Fruit fly (Drosophila melanogaster): ENCODE data around the gene CG4194.

CG4194 gene

DNA sequence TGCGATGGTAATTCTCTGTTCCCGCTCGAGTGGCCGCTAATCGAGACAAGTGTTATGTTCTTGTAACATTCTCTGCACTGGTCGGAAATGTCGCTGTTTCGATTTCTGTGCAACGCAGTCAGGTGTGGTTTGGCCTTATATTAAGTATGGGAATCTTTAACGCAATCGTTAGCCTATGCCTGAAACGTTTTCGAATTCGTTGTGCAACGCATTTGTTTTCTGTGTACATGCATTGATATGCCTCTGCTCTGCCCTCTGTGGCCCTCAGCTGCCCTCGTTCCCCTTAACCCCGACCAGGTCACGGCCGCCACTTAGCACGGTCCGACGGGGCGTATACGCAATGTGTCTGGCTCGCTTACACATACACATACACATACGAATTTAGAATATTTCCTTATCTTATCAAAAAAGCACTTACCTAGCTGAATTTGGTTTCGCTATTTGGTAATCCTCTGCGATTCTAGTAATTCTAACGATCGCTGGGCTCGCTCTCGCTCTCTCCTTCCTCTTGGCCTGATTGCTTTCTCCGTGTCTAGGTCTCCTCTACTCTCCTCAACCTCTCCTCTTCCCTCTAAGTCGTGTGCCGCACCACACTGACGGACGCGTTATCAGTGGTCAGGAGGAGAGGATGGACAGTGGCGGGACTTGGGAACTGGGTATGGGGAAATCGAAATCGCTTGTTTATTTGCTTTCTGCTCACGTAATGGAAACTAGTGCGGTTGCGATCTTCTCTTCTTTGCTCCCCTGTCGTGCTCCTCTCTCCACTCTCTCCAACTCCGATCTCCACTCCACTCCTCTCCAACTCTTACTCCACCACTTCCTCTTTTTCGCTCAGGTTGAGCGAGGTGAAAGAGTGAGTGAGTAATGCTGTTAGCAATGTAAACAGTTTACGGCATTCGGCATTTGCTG, 19.4 kb upstream of the CG4194 start (continued):
- TF ChIP-seq chinmo (GFP tag; IDR thresholded peaks at IDR 0.05; ENCODE audit: partially characterized antibody): 0 out of 4 replicates have a peak, but pooled peaks have one; percentile 31
- TF ChIP-seq CG14441 (GFP tag; IDR thresholded peaks at IDR 0.05): no peak
- no peak for TF ChIP-seq ase (GFP tag; IDR thresholded peaks at IDR 0.05)
- no peak for TF ChIP-seq CG8359 (GFP tag; optimal IDR thresholded peaks at IDR 0.05; ENCODE audit: borderline replicate concordance)
- TF ChIP-seq ac (GFP tag; optimal IDR thresholded peaks at IDR 0.05): no peak
- TF ChIP-seq CG32532 (GFP tag; IDR thresholded peaks at IDR 0.05): no peak
- no peak for TF ChIP-seq Dip2 (GFP tag; IDR thresholded peaks at IDR 0.05)
- no peak for TF ChIP-seq gce (GFP tag; IDR thresholded peaks at IDR 0.05)
- TF ChIP-seq CG34422 (GFP tag; IDR thresholded peaks at IDR 0.05): no peak
- TF ChIP-seq Trl (optimal IDR thresholded peaks at IDR 0.05): peak; percentile 50
- TF ChIP-seq Trl (GFP tag; optimal IDR thresholded peaks at IDR 0.05): no peak
- TF ChIP-seq caup (GFP tag; optimal IDR thresholded peaks at IDR 0.05; ENCODE audit: severe bottlenecking): no peak
- TF ChIP-seq CG11696 (GFP tag; IDR thresholded peaks at IDR 0.05): no peak
- TF ChIP-seq chif (GFP tag; optimal IDR thresholded peaks at IDR 0.05): no peak
- TF ChIP-seq Chrac-16 (GFP tag; optimal IDR thresholded peaks at IDR 0.05): no peak
- TF ChIP-seq hbn (GFP tag; IDR thresholded peaks at IDR 0.05; ENCODE audit: partially characterized antibody): no peak
- TF ChIP-seq cato (GFP tag; optimal IDR thresholded peaks at IDR 0.05; ENCODE audit: borderline replicate concordance): no peak
- no peak for TF ChIP-seq al (GFP tag; IDR thresholded peaks at IDR 0.05)
- no peak for TF ChIP-seq CG13775 (GFP tag; optimal IDR thresholded peaks at IDR 0.05)
- no peak for TF ChIP-seq chn (GFP tag; optimal IDR thresholded peaks at IDR 0.05)
- no peak for TF ChIP-seq CG4360 (GFP tag; IDR thresholded peaks at IDR 0.05)
- no peak for TF ChIP-seq Vsx1 (GFP tag; optimal IDR thresholded peaks at IDR 0.05)
- TF ChIP-seq mam (GFP tag; optimal IDR thresholded peaks at IDR 0.05): no peak
- no peak for TF ChIP-seq D19B (GFP tag; optimal IDR thresholded peaks at IDR 0.05)
- no peak for TF ChIP-seq HLH3B (GFP tag; IDR thresholded peaks at IDR 0.05)
- no peak for TF ChIP-seq CG12299 (tag; optimal IDR thresholded peaks at IDR 0.05)
- TF ChIP-seq pnt (GFP tag; optimal IDR thresholded peaks at IDR 0.05): no peak
- no peak for TF ChIP-seq Camta (GFP tag; optimal IDR thresholded peaks at IDR 0.05)
- no peak for TF ChIP-seq CG33213 (GFP tag; optimal IDR thresholded peaks at IDR 0.05)
- TF ChIP-seq CG17186 (GFP tag; optimal IDR thresholded peaks at IDR 0.05): no peak
- TF ChIP-seq trh (GFP tag; optimal IDR thresholded peaks at IDR 0.05): no peak
- no peak for TF ChIP-seq Atf6 (GFP tag; IDR thresholded peaks at IDR 0.05)
- TF ChIP-seq zfh2 (GFP tag; optimal IDR thresholded peaks at IDR 0.05): no peak
- 0 out of 2 replicates have a peak, but pooled peaks have one; percentile 12 for TF ChIP-seq sens-2 (GFP tag; IDR thresholded peaks at IDR 0.05)
- no peak for TF ChIP-seq B-H2 (GFP tag; optimal IDR thresholded peaks at IDR 0.05)
- no peak for TF ChIP-seq dan (GFP tag; IDR thresholded peaks at IDR 0.05)
- TF ChIP-seq Atf3 (GFP tag; optimal IDR thresholded peaks at IDR 0.05): no peak
- TF ChIP-seq zfh1 (GFP tag; IDR thresholded peaks at IDR 0.05): no peak
- TF ChIP-seq nau (GFP tag; optimal IDR thresholded peaks at IDR 0.05): no peak
- TF ChIP-seq CG13894 (tag; optimal IDR thresholded peaks at IDR 0.05): no peak
- TF ChIP-seq slou (GFP tag; optimal IDR thresholded peaks at IDR 0.05): no peak
- TF ChIP-seq CG11247 (GFP tag; IDR thresholded peaks at IDR 0.05): no peak
- no peak for TF ChIP-seq CG6175 (GFP tag; IDR thresholded peaks at IDR 0.05)
- TF ChIP-seq grn (GFP tag; optimal IDR thresholded peaks at IDR 0.05): no peak
- no peak for TF ChIP-seq CG12155 (GFP tag; optimal IDR thresholded peaks at IDR 0.05)
- TF ChIP-seq TFAM (GFP tag; optimal IDR thresholded peaks at IDR 0.05): no peak
- no peak for TF ChIP-seq amos (GFP tag; IDR thresholded peaks at IDR 0.05; ENCODE audit: partially characterized antibody)
- TF ChIP-seq toy (GFP tag; IDR thresholded peaks at IDR 0.05): no peak
- TF ChIP-seq GATAe (GFP tag; conservative IDR thresholded peaks at IDR 0.05): 0 out of 2 replicates have a peak, but pooled peaks have one; percentile 25
- no peak for TF ChIP-seq Bteb2 (GFP tag; optimal IDR thresholded peaks at IDR 0.05)
